Fruit fly (Drosophila melanogaster) whole organism, wandering third instar larva: Measurements from ENCODE around the gene mei-P26.

Experiments
- Abd-B ChIP-seq: fragments of >200 bp; optimal IDR thresholded peaks from 2 replicates; lab custom pipeline; 2017; ENCODE audit warnings: missing biosample characterization, missing genetic modification characterization
- CG32264 ChIP-seq: fragments of 200-800 bp; sonication (Bioruptor generic); optimal IDR thresholded peaks from 2 replicates; lab custom pipeline; 2016; ENCODE audit warnings: missing biosample characterization, missing genetic modification characterization
- CG9705 ChIP-seq: fragments of 200-800 bp; sonication (Bioruptor generic); optimal IDR thresholded peaks from 2 replicates; lab custom pipeline; 2018; ENCODE audit warnings: missing biosample characterization, mild to moderate bottlenecking, missing genetic modification characterization
- CrebA ChIP-seq: fragments of 200-800 bp; sonication (Bioruptor generic); optimal IDR thresholded peaks from 2 replicates; lab custom pipeline; 2016; ENCODE audit warnings: missing biosample characterization, mild to moderate bottlenecking, missing genetic modification characterization, borderline replicate concordance
- Dfd ChIP-seq: fragments of >200 bp; optimal IDR thresholded peaks from 2 replicates; lab custom pipeline; 2017; ENCODE audit warnings: missing biosample characterization, missing genetic modification characterization
- Dif ChIP-seq: fragments of 200-275, 200-300 bp; sonication (Bioruptor generic); optimal IDR thresholded peaks from 2 replicates; lab custom pipeline; 2018; ENCODE audit warnings: missing biosample characterization, missing genetic modification characterization; ENCODE audit not compliant: partially characterized antibody
- GATAd ChIP-seq: sonication (Bioruptor generic); optimal IDR thresholded peaks from 2 replicates; lab custom pipeline; 2016; ENCODE audit warnings: missing biosample characterization, missing genetic modification characterization
- HLH106 ChIP-seq: fragments of 200-800 bp; optimal IDR thresholded peaks from 3 replicates; lab custom pipeline; 2019; ENCODE audit warnings: missing biosample characterization, mild to moderate bottlenecking, missing genetic modification characterization, moderate library complexity
- Hnf4 ChIP-seq: fragments of 200-800 bp; sonication (Bioruptor generic); optimal IDR thresholded peaks from 2 replicates; lab custom pipeline; 2016; ENCODE audit warnings: missing biosample characterization, mild to moderate bottlenecking, missing genetic modification characterization
- Hr78 ChIP-seq: fragments of >200 bp; optimal IDR thresholded peaks from 2 replicates; lab custom pipeline; 2017; ENCODE audit warnings: missing biosample characterization, missing genetic modification characterization
- Hr83 ChIP-seq: fragments of 200-300 bp; sonication (Bioruptor generic); optimal IDR thresholded peaks from 2 replicates; lab custom pipeline; 2016; ENCODE audit warnings: missing biosample characterization, mild to moderate bottlenecking, missing genetic modification characterization, moderate library complexity; ENCODE audit not compliant: poor library complexity, severe bottlenecking
- Jra ChIP-seq: sonication (Bioruptor generic); optimal IDR thresholded peaks from 2 replicates; lab custom pipeline; 2016; ENCODE audit warnings: missing biosample characterization, missing genetic modification characterization
- Mio ChIP-seq: sonication (Bioruptor generic); optimal IDR thresholded peaks from 2 replicates; lab custom pipeline; 2016; ENCODE audit warnings: missing biosample characterization, missing genetic modification characterization
- Myc ChIP-seq: fragments of >200 bp; optimal IDR thresholded peaks from 2 replicates; lab custom pipeline; 2017
- N ChIP-seq: fragments of >200 bp; optimal IDR thresholded peaks from 2 replicates; lab custom pipeline; 2018; ENCODE audit warnings: missing biosample characterization, missing external identifiers, missing genetic modification characterization
- OdsH ChIP-seq: fragments of 200-800 bp; sonication (Bioruptor generic); optimal IDR thresholded peaks from 2 replicates; lab custom pipeline; 2016; ENCODE audit warnings: missing biosample characterization, mild to moderate bottlenecking, missing genetic modification characterization
- Rel ChIP-seq, 2 experiments: fragments of 200-800 bp; sonication (Bioruptor generic) in 1 of 2; optimal IDR thresholded peaks; 2 replicates in 1 of 2; 3 replicates in 1 of 2; lab custom pipeline; 2016 to 2019; ENCODE audit warnings: mild to moderate bottlenecking in 2 of 2, missing biosample characterization in 2 of 2, missing genetic modification characterization in 2 of 2, moderate library complexity in 1 of 2
- Sp1 ChIP-seq: fragments of 200-800 bp; sonication (Bioruptor generic); optimal IDR thresholded peaks from 3 replicates; lab custom pipeline; 2019; ENCODE audit warnings: missing biosample characterization, mild to moderate bottlenecking, missing genetic modification characterization, moderate library complexity
- Vsx2 ChIP-seq: fragments of 200-300, 225-300 bp; sonication (Bioruptor generic); optimal IDR thresholded peaks from 2 replicates; lab custom pipeline; 2018; ENCODE audit warnings: missing biosample characterization, missing genetic modification characterization; ENCODE audit not compliant: partially characterized antibody
- br ChIP-seq: fragments of 200-800 bp; sonication (Bioruptor generic); optimal IDR thresholded peaks from 2 replicates; lab custom pipeline; 2016; ENCODE audit warnings: missing biosample characterization, missing genetic modification characterization
- brk ChIP-seq: fragments of 200-800 bp; sonication (Bioruptor generic); optimal IDR thresholded peaks from 2 replicates; lab custom pipeline; 2016; ENCODE audit warnings: missing biosample characterization, mild to moderate bottlenecking, missing genetic modification characterization
- dl ChIP-seq, 2 experiments: fragments of 175-275, 200-275 bp in 1 of 2; fragments of 200-275 bp in 1 of 2; sonication (Bioruptor generic); optimal IDR thresholded peaks; lab custom pipeline; 2018; ENCODE audit warnings: mild to moderate bottlenecking in 2 of 2, missing biosample characterization in 2 of 2, missing genetic modification characterization in 2 of 2, moderate library complexity in 2 of 2; ENCODE audit not compliant: partially characterized antibody in 2 of 2, insufficient read depth in 1 of 2
- dmrt93B ChIP-seq: fragments of 200-800 bp; sonication (Bioruptor generic); optimal IDR thresholded peaks from 2 replicates; lab custom pipeline; 2018; ENCODE audit warnings: missing biosample characterization, mild to moderate bottlenecking, missing genetic modification characterization
- dsf ChIP-seq: sonication (Bioruptor generic); optimal IDR thresholded peaks from 2 replicates; lab custom pipeline; 2016; ENCODE audit warnings: missing biosample characterization, missing genetic modification characterization, borderline replicate concordance
- ey ChIP-seq: fragments of 200-800 bp; sonication (Bioruptor generic); optimal IDR thresholded peaks from 2 replicates; lab custom pipeline; 2016; ENCODE audit warnings: missing biosample characterization, missing genetic modification characterization
- foxo ChIP-seq, 2 experiments: fragments of 200-800 bp; sonication (Bioruptor generic); optimal IDR thresholded peaks; 2 replicates in 1 of 2; 3 replicates in 1 of 2; lab custom pipeline; 2016 to 2017; ENCODE audit warnings: missing biosample characterization in 2 of 2, missing genetic modification characterization in 2 of 2
- h ChIP-seq: fragments of 200-800 bp; sonication (Bioruptor generic); optimal IDR thresholded peaks from 3 replicates; lab custom pipeline; 2016; ENCODE audit warnings: missing biosample characterization, mild to moderate bottlenecking, missing genetic modification characterization
- jim ChIP-seq: fragments of 175-275, 200-325 bp; sonication (Bioruptor generic); optimal IDR thresholded peaks from 2 replicates; lab custom pipeline; 2016; ENCODE audit warnings: missing biosample characterization, mild to moderate bottlenecking, missing genetic modification characterization
- lola ChIP-seq: fragments of >200 bp; optimal IDR thresholded peaks from 2 replicates; lab custom pipeline; 2017; ENCODE audit warnings: missing biosample characterization, missing genetic modification characterization
- pan ChIP-seq: fragments of >200 bp; optimal IDR thresholded peaks from 2 replicates; lab custom pipeline; 2017
- psq ChIP-seq: fragments of 200-800 bp; sonication (Bioruptor generic); optimal IDR thresholded peaks from 3 replicates; lab custom pipeline; 2017; ENCODE audit warnings: missing biosample characterization, mild to moderate bottlenecking, missing genetic modification characterization, moderate library complexity
- rgr ChIP-seq: fragments of 200-800 bp; sonication (Bioruptor generic); optimal IDR thresholded peaks from 3 replicates; lab custom pipeline; 2016; ENCODE audit warnings: missing biosample characterization, mild to moderate bottlenecking, missing genetic modification characterization
- sage ChIP-seq: fragments of 200-800 bp; sonication (Bioruptor generic); optimal IDR thresholded peaks from 2 replicates; lab custom pipeline; 2016; ENCODE audit warnings: missing biosample characterization, mild to moderate bottlenecking, missing genetic modification characterization
- sv ChIP-seq: fragments of 200-800 bp; sonication (Bioruptor generic); optimal IDR thresholded peaks from 3 replicates; lab custom pipeline; 2016; ENCODE audit warnings: missing biosample characterization, missing genetic modification characterization
- tai ChIP-seq: sonication (Bioruptor generic); optimal IDR thresholded peaks from 2 replicates; lab custom pipeline; 2016; ENCODE audit warnings: missing biosample characterization, missing genetic modification characterization
- usp ChIP-seq: fragments of >200 bp; optimal IDR thresholded peaks from 2 replicates; lab custom pipeline; 2017; ENCODE audit warnings: missing biosample characterization, missing genetic modification characterization
- woc ChIP-seq: sonication (Bioruptor generic); optimal IDR thresholded peaks from 2 replicates; lab custom pipeline; 2016; ENCODE audit warnings: missing biosample characterization, mild to moderate bottlenecking, missing genetic modification characterization

The mei-P26 gene

DNA sequence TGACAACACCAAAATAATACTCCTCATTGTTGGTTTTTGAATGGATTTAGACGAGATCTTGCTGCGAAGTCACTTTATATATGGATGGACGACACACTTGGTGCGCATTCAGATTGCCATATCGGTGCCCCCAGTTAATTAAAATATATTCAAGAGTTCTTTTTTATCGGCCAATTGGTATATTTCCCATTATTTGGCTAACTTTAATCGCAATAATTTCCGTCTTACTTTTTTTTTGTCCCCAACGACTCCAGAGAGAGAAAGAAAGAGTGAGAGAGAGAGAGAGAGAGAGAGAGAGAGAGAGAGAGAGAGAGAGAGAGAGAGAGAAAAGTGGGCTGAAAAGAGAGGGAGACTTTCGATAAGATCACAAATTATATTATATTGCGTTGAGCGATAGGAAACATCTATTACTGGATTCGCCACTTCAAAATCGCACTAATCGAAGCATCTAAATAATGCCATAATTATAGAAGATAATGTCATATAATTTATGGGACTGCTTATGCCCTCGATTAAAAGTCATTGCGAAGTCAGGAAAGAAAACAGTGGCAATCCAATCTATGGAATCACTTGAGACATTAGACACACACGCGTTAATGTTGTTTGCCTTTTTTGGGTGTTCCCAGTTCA is 27.6 kb downstream of the mei-P26 start, which contains the start of gene CG12115:
Gene CG12115 (minus strand): TSS at position 51 of the 630 bp plus-strand sequence.
- TF ChIP-seq ey (GFP tag; lab: Kevin White, UChicago) (no peak), CrebA (GFP tag; lab: Kevin White, UChicago) (no peak), sage (GFP tag; lab: Kevin White, UChicago) (no peak), lola (no peak), tai (GFP tag; lab: Kevin White, UChicago) (no peak), rgr (GFP tag; lab: Kevin White, UChicago) (no peak), usp (GFP tag; lab: Kevin White, UChicago) (no peak), CG9705 (no peak), sv (GFP tag; lab: Kevin White, UChicago) (no peak), Myc (lab: Kevin White, UChicago) (no peak), Hnf4 (GFP tag; lab: Kevin White, UChicago) (no peak), psq (GFP tag; lab: Kevin White, UChicago) (no peak), dmrt93B (GFP tag; lab: Kevin White, UChicago) (no peak), Jra (GFP tag; lab: Kevin White, UChicago) (no peak), Rel (GFP tag; optimal IDR thresholded peaks at IDR 0.05; lab: Kevin White, UChicago) (no peak), Rel (tag; optimal IDR thresholded peaks at IDR 0.05; lab: Kevin White, UChicago) (no peak), h (GFP tag; lab: Kevin White, UChicago) (no peak), jim (no peak), Abd-B (GFP tag; lab: Kevin White, UChicago) (no peak), Hr78 (GFP tag; lab: Kevin White, UChicago) (no peak), CG32264 (GFP tag; lab: Kevin White, UChicago) (no peak)

DNA sequence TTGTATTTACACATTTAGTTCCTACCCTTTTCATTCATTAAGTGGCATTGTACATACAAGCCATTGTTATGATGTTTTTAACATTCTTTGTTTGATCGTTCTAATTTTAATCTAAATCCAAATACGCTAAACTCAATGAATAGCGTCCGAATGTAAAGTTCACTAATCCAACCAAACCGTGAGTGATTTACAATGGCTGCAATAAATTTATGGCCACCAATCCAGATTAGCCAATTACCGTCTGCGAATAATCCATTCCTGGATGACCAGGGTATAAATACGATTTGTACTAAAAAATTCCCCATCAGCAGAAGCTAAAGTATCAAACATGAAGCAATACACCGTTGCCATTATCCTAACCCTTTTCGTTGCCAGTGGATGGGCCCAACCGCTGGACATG is 28.3 kb downstream of the mei-P26 start, which contains the start of gene CG12057:
Gene CG12057 (plus strand): TSS at position 301 of the 400 bp plus-strand sequence.
- TF ChIP-seq sv (GFP tag; lab: Kevin White, UChicago): no peak
- TF ChIP-seq h (GFP tag; lab: Kevin White, UChicago): no peak
- TF ChIP-seq Sp1: no peak
- TF ChIP-seq ey (GFP tag; lab: Kevin White, UChicago): no peak
- no peak for TF ChIP-seq Myc (lab: Kevin White, UChicago)
- TF ChIP-seq woc (GFP tag; lab: Kevin White, UChicago): no peak
- TF ChIP-seq Dif (GFP tag; lab: Kevin White, UChicago): no peak

DNA sequence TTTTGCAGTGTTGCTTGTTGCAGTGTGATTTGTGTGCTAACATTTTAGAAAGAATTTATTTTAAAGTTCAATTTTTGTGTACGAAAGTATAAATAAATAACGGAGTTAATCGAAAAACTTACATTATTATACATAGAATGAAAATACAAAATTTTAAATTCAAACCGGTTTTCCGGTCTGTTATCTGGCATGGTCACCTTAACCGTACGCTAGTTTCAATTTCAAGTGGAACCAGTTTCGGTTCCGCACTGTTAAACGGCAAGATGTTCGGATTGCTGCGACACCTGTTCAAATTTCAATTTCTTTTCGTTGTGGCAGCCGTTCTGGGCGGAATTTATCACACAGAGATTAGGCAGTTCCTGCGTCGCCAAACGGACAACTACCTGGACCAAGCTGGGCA is 29.4 kb downstream of the mei-P26 start, which contains the start of gene CG12056:
Gene CG12056 (plus strand): TSS at position 241 of the 400 bp plus-strand sequence.
- no peak for TF ChIP-seq lola
- TF ChIP-seq N: no peak
- TF ChIP-seq sv (GFP tag; lab: Kevin White, UChicago): no peak
- TF ChIP-seq dmrt93B (GFP tag; lab: Kevin White, UChicago): no peak
- no peak for TF ChIP-seq tai (GFP tag; lab: Kevin White, UChicago)
- TF ChIP-seq pan (lab: Kevin White, UChicago): no peak
- no peak for TF ChIP-seq Dif (GFP tag; lab: Kevin White, UChicago)
- no peak for TF ChIP-seq Myc (lab: Kevin White, UChicago)
- no peak for TF ChIP-seq GATAd (GFP tag; lab: Kevin White, UChicago)
- TF ChIP-seq Vsx2 (GFP tag; lab: Kevin White, UChicago): no peak
- no peak for TF ChIP-seq Hnf4 (GFP tag; lab: Kevin White, UChicago)
- no peak for TF ChIP-seq foxo (GFP tag; optimal IDR thresholded peaks at IDR 0.05; lab: Kevin White, UChicago)

DNA sequence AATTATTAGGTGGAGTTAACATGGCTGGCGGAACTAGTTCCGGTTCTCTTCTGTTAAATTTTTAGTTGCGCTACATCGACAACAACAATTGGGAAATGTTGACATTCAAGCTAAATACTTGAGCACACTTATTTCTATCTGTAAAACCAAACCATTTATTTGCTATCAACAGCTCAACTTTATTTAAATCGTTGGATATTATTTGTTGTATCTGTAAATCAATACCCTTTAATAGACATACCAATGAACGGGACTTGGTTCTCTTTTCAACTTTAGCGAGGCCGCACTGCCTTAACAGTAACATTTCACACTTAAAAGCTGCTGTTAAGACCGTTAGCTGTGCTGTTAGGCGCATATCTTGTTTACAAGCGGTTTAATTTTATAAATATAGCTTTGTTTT is 30.5 kb downstream of the mei-P26 start, which contains the start of gene CG12106:
Gene CG12106 (plus strand): TSS at position 295 of the 400 bp plus-strand sequence.
- TF ChIP-seq HLH106 (tag; lab: Kevin White, UChicago): peak; percentile 75
- TF ChIP-seq Abd-B (GFP tag; lab: Kevin White, UChicago): no peak
- no peak for TF ChIP-seq Dif (GFP tag; lab: Kevin White, UChicago)
- TF ChIP-seq woc (GFP tag; lab: Kevin White, UChicago): peak; percentile 61
- TF ChIP-seq Dfd (GFP tag; lab: Kevin White, UChicago): no peak
- TF ChIP-seq usp (GFP tag; lab: Kevin White, UChicago): no peak
- TF ChIP-seq GATAd (GFP tag; lab: Kevin White, UChicago): no peak
- no peak for TF ChIP-seq OdsH (GFP tag; lab: Kevin White, UChicago)
- no peak for TF ChIP-seq brk (GFP tag; lab: Kevin White, UChicago)
- peak; percentile 34 for TF ChIP-seq dmrt93B (GFP tag; lab: Kevin White, UChicago)
- TF ChIP-seq Vsx2 (GFP tag; lab: Kevin White, UChicago): no peak
- no peak for TF ChIP-seq lola
- TF ChIP-seq pan (lab: Kevin White, UChicago): no peak
- TF ChIP-seq sage (GFP tag; lab: Kevin White, UChicago): no peak
- no peak for TF ChIP-seq Rel (GFP tag; optimal IDR thresholded peaks at IDR 0.05; lab: Kevin White, UChicago)
- TF ChIP-seq Rel (tag; optimal IDR thresholded peaks at IDR 0.05; lab: Kevin White, UChicago): peak; percentile 7
- TF ChIP-seq dsf (GFP tag; lab: Kevin White, UChicago): no peak
- peak; percentile 58 for TF ChIP-seq rgr (GFP tag; lab: Kevin White, UChicago)
- no peak for TF ChIP-seq Myc (lab: Kevin White, UChicago)
- TF ChIP-seq Hnf4 (GFP tag; lab: Kevin White, UChicago): peak; percentile 54
- TF ChIP-seq N: no peak
- TF ChIP-seq Hr83: no peak
- TF ChIP-seq jim: no peak
- TF ChIP-seq ey (GFP tag; lab: Kevin White, UChicago): peak; percentile 52
- TF ChIP-seq tai (GFP tag; lab: Kevin White, UChicago): no peak
- TF ChIP-seq dl (GFP tag; optimal IDR thresholded peaks at IDR 0.05; lab: Kevin White, UChicago; ENCODE audit: insufficient read depth in 1 of 2, partially characterized antibody in 2 of 2): no peak
- no peak for TF ChIP-seq Mio (GFP tag; lab: Kevin White, UChicago)
- TF ChIP-seq foxo (GFP tag; optimal IDR thresholded peaks at IDR 0.05; lab: Kevin White, UChicago): peak in 1 of 2 experiments; percentile 63
- TF ChIP-seq Jra (GFP tag; lab: Kevin White, UChicago): no peak
- peak; percentile 58 for TF ChIP-seq br (GFP tag; lab: Kevin White, UChicago)
- no peak for TF ChIP-seq CrebA (GFP tag; lab: Kevin White, UChicago)
